Worm (Caenorhabditis elegans) whole organism, midembryonic: ENCODE data around the gene ugt-37.

Experiments
- cog-1 ChIP-seq: sonication (generic microtip); optimal IDR thresholded peaks from 2 replicates; lab custom pipeline; 2016; ENCODE audit warnings: missing genetic modification characterization, missing compliant biosample characterization
- flt-1 ChIP-seq: fragments of 200-800 bp; sonication (Bioruptor generic); IDR thresholded peaks from 2 replicates; pipeline ENCODE4 v1.3.6; 2022; ENCODE audit warnings: missing genetic modification characterization, missing compliant biosample characterization
- klf-2 ChIP-seq: fragments of 200-800 bp; sonication (Bioruptor generic); conservative IDR thresholded peaks from 2 replicates; pipeline ENCODE4 v1.3.6; 2022; ENCODE audit warnings: missing genetic modification reagents, missing genetic modification characterization, missing compliant biosample characterization
- med-1 ChIP-seq: sonication (generic microtip); optimal IDR thresholded peaks from 2 replicates; lab custom pipeline; 2017; ENCODE audit warnings: missing genetic modification characterization, mild to moderate bottlenecking, missing compliant biosample characterization, antibody characterized with exemption, missing genetic modification reagents; ENCODE audit not compliant: insufficient read depth
- ref-1 ChIP-seq: fragments of 200-800 bp; sonication (Bioruptor generic); conservative IDR thresholded peaks from 2 replicates; pipeline ENCODE4 v1.3.6; 2022; ENCODE audit warnings: missing genetic modification reagents, missing genetic modification characterization, missing compliant biosample characterization
- tab-1 ChIP-seq: fragments of 200-800 bp; sonication (Bioruptor generic); IDR thresholded peaks from 2 replicates; pipeline ENCODE4 v1.3.6; 2022; ENCODE audit warnings: missing genetic modification characterization, missing compliant biosample characterization
- ztf-23 ChIP-seq: fragments of 200-800 bp; sonication (Bioruptor generic); IDR thresholded peaks from 2 replicates; pipeline ENCODE4 v1.3.6; 2022; ENCODE audit warnings: missing genetic modification reagents, missing genetic modification characterization, missing compliant biosample characterization
- ztf-29 ChIP-seq: fragments of 200-800 bp; sonication (Bioruptor generic); IDR thresholded peaks from 2 replicates; pipeline ENCODE4 v1.3.6; 2022; ENCODE audit warnings: missing genetic modification reagents, missing genetic modification characterization, missing compliant biosample characterization

- TF ChIP-seq flt-1 (GFP tag; lab: Robert Waterston, UW) (no peak), tab-1 (GFP tag; lab: Robert Waterston, UW) (no peak), cog-1 (no peak), med-1 (no peak), ref-1 (no peak), ztf-29 (GFP tag; lab: Robert Waterston, UW) (no peak), ztf-23 (GFP tag; lab: Robert Waterston, UW) (no peak), klf-2 (GFP tag; lab: Robert Waterston, UW) (no peak)
Observed at ce11 chrV:7093720-7094401, 51.3 kb downstream of the ugt-37 start, which contains the start of gene nhr-135.
